Fruit fly (Drosophila melanogaster): ENCODE data around the gene CG9205.

Gene CG9205

DNA sequence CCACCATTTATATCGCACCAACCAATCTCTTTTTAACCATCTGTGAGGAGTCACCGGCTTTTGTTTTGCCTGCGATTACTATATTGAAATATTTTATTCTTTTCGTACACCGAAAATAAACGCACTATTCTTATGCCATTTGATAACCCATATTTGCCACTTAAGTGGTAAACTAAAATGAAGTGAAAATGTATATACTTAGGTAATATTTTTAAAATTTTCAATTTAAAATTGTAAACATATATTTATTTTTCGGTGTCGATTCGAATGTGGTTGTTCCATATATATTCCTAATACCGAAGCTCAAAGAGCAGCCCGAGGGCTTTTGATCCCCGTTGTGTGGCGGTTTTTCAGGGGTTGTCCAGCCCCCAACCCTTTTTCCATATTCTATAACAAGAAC is 43.8 kb downstream of the CG9205 start:
- TF ChIP-seq Myc (optimal IDR thresholded peaks at IDR 0.05) (no peak), ttk (optimal IDR thresholded peaks at IDR 0.05) (no peak), psq (optimal IDR thresholded peaks at IDR 0.05) (no peak), Sin3A (optimal IDR thresholded peaks at IDR 0.05) (no peak), h (optimal IDR thresholded peaks at IDR 0.05) (no peak), insv (optimal IDR thresholded peaks at IDR 0.05) (no peak)

dm6 chr3L:1082883-1083282 is 48.4 kb downstream of the CG9205 start:
- TF ChIP-seq Myc (optimal IDR thresholded peaks at IDR 0.05) (no peak), Sin3A (optimal IDR thresholded peaks at IDR 0.05) (no peak), h (optimal IDR thresholded peaks at IDR 0.05) (no peak)

DNA sequence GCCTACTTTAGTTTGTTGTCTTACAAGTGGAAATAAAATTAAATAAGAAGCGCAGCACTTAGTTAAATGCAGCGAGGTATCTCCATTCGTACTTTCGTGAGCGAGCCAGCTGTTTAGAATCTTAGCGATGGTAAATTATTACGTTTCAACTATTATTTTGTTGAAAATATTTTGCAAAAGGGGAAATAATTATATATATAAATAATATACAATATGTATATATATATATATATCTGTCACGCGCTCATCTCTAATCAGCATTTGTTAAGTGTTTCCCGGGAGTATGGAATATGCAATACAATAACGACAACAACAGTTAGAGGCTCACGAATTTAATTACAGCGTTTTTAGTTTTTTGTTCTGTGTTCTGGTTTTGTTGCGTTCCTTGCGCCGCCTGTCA is 48.8 kb downstream of the CG9205 start:
- TF ChIP-seq Myc (optimal IDR thresholded peaks at IDR 0.05) (no peak), insv (optimal IDR thresholded peaks at IDR 0.05) (no peak), h (optimal IDR thresholded peaks at IDR 0.05) (no peak), ttk (optimal IDR thresholded peaks at IDR 0.05) (no peak), psq (optimal IDR thresholded peaks at IDR 0.05) (no peak), Sin3A (optimal IDR thresholded peaks at IDR 0.05) (no peak)

DNA sequence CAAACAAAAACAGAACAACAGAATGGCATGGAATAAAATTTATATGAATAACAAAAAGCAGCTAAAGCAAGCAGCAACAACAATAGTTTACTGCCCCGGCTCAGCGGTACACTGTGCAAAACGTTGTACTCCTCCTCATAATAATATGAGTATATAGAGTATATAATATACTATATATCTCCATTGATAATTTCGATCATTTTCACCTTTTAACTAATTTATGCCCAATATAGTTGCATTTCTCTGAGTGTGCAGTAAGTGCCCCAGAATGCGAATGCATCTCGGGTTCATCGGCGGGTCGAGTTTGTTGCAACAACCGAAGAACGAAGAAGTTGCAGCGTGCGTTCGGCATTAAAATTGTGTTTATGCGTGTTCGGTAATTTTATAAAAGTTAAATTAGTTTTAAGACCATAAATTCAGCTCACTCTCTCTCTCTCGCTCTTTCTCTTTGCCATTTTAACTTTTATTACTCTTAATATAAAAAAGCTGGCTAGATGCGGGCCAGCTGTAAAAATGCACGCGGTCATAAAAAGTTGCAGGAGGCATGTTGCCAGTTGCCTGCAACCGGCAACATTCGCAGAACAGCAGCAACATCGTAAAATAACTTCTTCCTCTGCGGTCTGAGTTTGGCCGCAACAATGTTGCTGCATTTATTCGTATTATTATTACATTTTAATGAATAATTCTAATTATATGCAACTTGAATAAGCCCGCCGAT is 50.0 kb downstream of the CG9205 start:
- TF ChIP-seq insv (optimal IDR thresholded peaks at IDR 0.05) (no peak), ttk (optimal IDR thresholded peaks at IDR 0.05) (no peak), h (optimal IDR thresholded peaks at IDR 0.05) (no peak), psq (optimal IDR thresholded peaks at IDR 0.05) (no peak), Sin3A (optimal IDR thresholded peaks at IDR 0.05) (no peak), Myc (optimal IDR thresholded peaks at IDR 0.05) (no peak)
